Fruit fly (Drosophila melanogaster) whole organism, embryonic: ENCODE data around the gene Gnf1.

Experiments used
- Ada2b ChIP-seq: fragments of 200-800 bp; sonication (Bioruptor generic); IDR thresholded peaks from 2 replicates; pipeline ENCODE4 v1.3.6; 2022; ENCODE audit warnings: missing biosample characterization, missing genetic modification characterization
- Atf3 ChIP-seq: fragments of 200-800 bp; sonication (Bioruptor generic); optimal IDR thresholded peaks from 3 replicates; lab custom pipeline; 2016; ENCODE audit warnings: missing biosample characterization, missing genetic modification characterization
- Atf6 ChIP-seq: fragments of 200-800 bp; sonication (Bioruptor generic); IDR thresholded peaks from 2 replicates; pipeline ENCODE4 v1.3.6; 2022; ENCODE audit warnings: missing biosample characterization, missing genetic modification characterization
- CG10543 ChIP-seq: fragments of 200-800 bp; sonication (Bioruptor generic); optimal IDR thresholded peaks from 3 replicates; lab custom pipeline; 2017; ENCODE audit warnings: missing biosample characterization, mild to moderate bottlenecking, missing genetic modification characterization, moderate library complexity
- CG10565 ChIP-seq: fragments of 200-800 bp; sonication (Bioruptor generic); optimal IDR thresholded peaks from 3 replicates; lab custom pipeline; 2016; ENCODE audit warnings: missing biosample characterization, mild to moderate bottlenecking, missing genetic modification characterization
- CG10979 ChIP-seq: fragments of 200-800 bp; sonication (Bioruptor generic); optimal IDR thresholded peaks from 2 replicates; lab custom pipeline; 2018; ENCODE audit warnings: missing biosample characterization, mild to moderate bottlenecking, missing genetic modification characterization, moderate library complexity
- CG12236 ChIP-seq: fragments of 200-800 bp; sonication (Bioruptor generic); optimal IDR thresholded peaks from 2 replicates; lab custom pipeline; 2016; ENCODE audit warnings: missing biosample characterization, missing genetic modification characterization
- CG13775 ChIP-seq: fragments of 200-800 bp; sonication (Bioruptor generic); optimal IDR thresholded peaks from 3 replicates; lab custom pipeline; 2017; ENCODE audit warnings: missing biosample characterization, mild to moderate bottlenecking, missing genetic modification characterization
- CG13894 ChIP-seq: fragments of 200-800 bp; sonication (Bioruptor generic); optimal IDR thresholded peaks from 3 replicates; lab custom pipeline; 2018; ENCODE audit warnings: missing biosample characterization, mild to moderate bottlenecking, missing genetic modification characterization, moderate library complexity
- CG15696 ChIP-seq: fragments of 200-800 bp; sonication (Bioruptor generic); optimal IDR thresholded peaks from 2 replicates; lab custom pipeline; 2019; ENCODE audit warnings: missing biosample characterization, mild to moderate bottlenecking, missing genetic modification characterization, moderate library complexity
- CG16863 ChIP-seq: fragments of 200-800 bp; sonication (Bioruptor generic); optimal IDR thresholded peaks from 3 replicates; lab custom pipeline; 2016; ENCODE audit warnings: missing biosample characterization, missing genetic modification characterization
- CG17186 ChIP-seq: fragments of 200-800 bp; sonication (Bioruptor generic); optimal IDR thresholded peaks from 3 replicates; lab custom pipeline; 2017; ENCODE audit warnings: missing biosample characterization, missing genetic modification reagents, missing genetic modification characterization
- CG18599 ChIP-seq: fragments of 200-800 bp; sonication (Bioruptor generic); optimal IDR thresholded peaks from 3 replicates; lab custom pipeline; 2017; ENCODE audit warnings: missing biosample characterization, missing genetic modification characterization, mild to moderate bottlenecking, moderate library complexity, missing genetic modification reagents
- CG18619 ChIP-seq: fragments of 200-800 bp; sonication (Bioruptor generic); optimal IDR thresholded peaks from 3 replicates; lab custom pipeline; 2017; ENCODE audit warnings: missing biosample characterization, mild to moderate bottlenecking, missing genetic modification characterization
- CG3726 ChIP-seq: fragments of 200-800 bp; sonication (Bioruptor generic); IDR thresholded peaks from 3 replicates; pipeline ENCODE4, ENCODE4 v1.3.6; 2022; ENCODE audit warnings: missing biosample characterization, missing genetic modification characterization
- CG4360 ChIP-seq: fragments of 200-800 bp; sonication (Bioruptor generic); IDR thresholded peaks from 2 replicates; pipeline ENCODE4 v1.3.6; 2022; ENCODE audit warnings: missing biosample characterization, missing genetic modification characterization
- CG4730 ChIP-seq: fragments of 200-800 bp; sonication (Bioruptor generic); IDR thresholded peaks from 2 replicates; pipeline ENCODE4 v1.3.6; 2022; ENCODE audit warnings: missing biosample characterization, missing genetic modification characterization
- CG5953 ChIP-seq: fragments of 200-800 bp; sonication (Bioruptor generic); IDR thresholded peaks from 2 replicates; pipeline ENCODE4 v1.3.6; 2022; ENCODE audit warnings: missing biosample characterization, missing genetic modification characterization
- CG7786 ChIP-seq: fragments of 200-800 bp; sonication (Bioruptor generic); optimal IDR thresholded peaks from 2 replicates; lab custom pipeline; 2016; ENCODE audit warnings: missing biosample characterization, missing genetic modification characterization
- CG7987 ChIP-seq: fragments of 200-800 bp; sonication (Bioruptor generic); optimal IDR thresholded peaks from 2 replicates; lab custom pipeline; 2018; ENCODE audit warnings: missing biosample characterization, mild to moderate bottlenecking, missing genetic modification characterization, moderate library complexity
- Drgx ChIP-seq: fragments of 200-800 bp; sonication (Bioruptor generic); IDR thresholded peaks from 2 replicates; pipeline ENCODE4 v1.3.6; 2022; ENCODE audit warnings: missing biosample characterization, missing genetic modification characterization
- HLH54F ChIP-seq: fragments of 200-800 bp; sonication (Bioruptor generic); optimal IDR thresholded peaks from 3 replicates; lab custom pipeline; 2016; ENCODE audit warnings: missing biosample characterization, missing genetic modification characterization
- Hr78 ChIP-seq, 2 experiments: fragments of 200-800 bp in 1 of 2; fragments of >200 bp in 1 of 2; sonication (Bioruptor generic) in 1 of 2; optimal IDR thresholded peaks; 2 replicates each; lab custom pipeline; 2017 to 2019; ENCODE audit warnings: missing biosample characterization in 2 of 2, missing genetic modification characterization in 2 of 2, mild to moderate bottlenecking in 1 of 2, moderate library complexity in 1 of 2
- Kr ChIP-seq: fragments of 200-800 bp; sonication (Bioruptor generic); optimal IDR thresholded peaks from 2 replicates; lab custom pipeline; 2017; ENCODE audit warnings: missing biosample characterization, mild to moderate bottlenecking, missing genetic modification characterization
- MBD-R2 ChIP-seq: fragments of 200-800 bp; sonication (Bioruptor generic); IDR thresholded peaks from 2 replicates; pipeline ENCODE4 v1.3.6; 2022; ENCODE audit warnings: missing biosample characterization, missing genetic modification characterization
- Meics ChIP-seq: fragments of 200-800 bp; sonication (Bioruptor generic); optimal IDR thresholded peaks from 2 replicates; lab custom pipeline; 2017; ENCODE audit warnings: missing biosample characterization, mild to moderate bottlenecking, missing genetic modification characterization
- NC2α ChIP-seq: fragments of 200-800 bp; sonication (Bioruptor generic); optimal IDR thresholded peaks from 2 replicates; lab custom pipeline; 2016; ENCODE audit warnings: missing biosample characterization, missing genetic modification characterization
- Nf-YC ChIP-seq: fragments of 200-800 bp; optimal IDR thresholded peaks from 3 replicates; lab custom pipeline; 2019; ENCODE audit warnings: missing biosample characterization, mild to moderate bottlenecking, missing genetic modification characterization, moderate library complexity
- Sry-β ChIP-seq: fragments of 200-800 bp; sonication (Bioruptor generic); optimal IDR thresholded peaks from 2 replicates; lab custom pipeline; 2018; ENCODE audit warnings: missing biosample characterization, mild to moderate bottlenecking, missing genetic modification characterization, moderate library complexity
- ash1 ChIP-seq: fragments of 200-800 bp; sonication (Bioruptor generic); optimal IDR thresholded peaks from 2 replicates; lab custom pipeline; 2018; ENCODE audit warnings: missing biosample characterization, mild to moderate bottlenecking, missing genetic modification characterization
- bsh ChIP-seq, 2 experiments: fragments of 200-800 bp; sonication (Bioruptor generic); optimal IDR thresholded peaks; 2 replicates each; lab custom pipeline; 2017 to 2018; ENCODE audit warnings: mild to moderate bottlenecking in 2 of 2, missing biosample characterization in 2 of 2, missing genetic modification characterization in 2 of 2, moderate library complexity in 1 of 2
- chinmo ChIP-seq: fragments of 200-800 bp; sonication (Bioruptor generic); IDR thresholded peaks from 4 replicates; pipeline ENCODE4 v1.3.6; 2022; ENCODE audit warnings: missing biosample characterization, missing genetic modification characterization; ENCODE audit not compliant: partially characterized antibody
- chn ChIP-seq: fragments of 200-800 bp; sonication (Bioruptor generic); optimal IDR thresholded peaks from 2 replicates; lab custom pipeline; 2016; ENCODE audit warnings: missing biosample characterization, missing genetic modification characterization
- esg ChIP-seq: fragments of 200-800 bp; sonication (Bioruptor generic); conservative IDR thresholded peaks from 2 replicates; pipeline ENCODE4 v1.3.6; 2022; ENCODE audit warnings: missing biosample characterization, missing genetic modification characterization
- ftz-f1 ChIP-seq: fragments of 200-800 bp; sonication (Bioruptor generic); optimal IDR thresholded peaks from 2 replicates; lab custom pipeline; 2016; ENCODE audit warnings: missing biosample characterization, missing genetic modification characterization
- gfzf ChIP-seq: fragments of 200-800 bp; sonication (Bioruptor generic); optimal IDR thresholded peaks from 2 replicates; lab custom pipeline; 2016; ENCODE audit warnings: missing biosample characterization, mild to moderate bottlenecking, missing genetic modification characterization, moderate library complexity
- klu ChIP-seq: fragments of 200-800 bp; sonication (Bioruptor generic); IDR thresholded peaks from 2 replicates; pipeline ENCODE4 v1.3.6; 2022; ENCODE audit warnings: missing biosample characterization, missing genetic modification characterization
- lov ChIP-seq, 2 experiments: fragments of 200-800 bp in 1 of 2; fragments of >200 bp in 1 of 2; sonication (Bioruptor generic) in 1 of 2; IDR thresholded peaks in 1 of 2; optimal IDR thresholded peaks in 1 of 2; 2 replicates in 1 of 2; 3 replicates in 1 of 2; pipeline versions ENCODE4 v1.3.6 to Lab custom; 2017 to 2022; ENCODE audit warnings: missing biosample characterization in 1 of 2, missing genetic modification characterization in 1 of 2
- nerfin-1 ChIP-seq: fragments of 200-800 bp; sonication (Bioruptor generic); optimal IDR thresholded peaks from 3 replicates; lab custom pipeline; 2019; ENCODE audit warnings: missing biosample characterization, mild to moderate bottlenecking, missing genetic modification characterization, moderate library complexity
- nom ChIP-seq: fragments of 200-800 bp; sonication (Bioruptor generic); optimal IDR thresholded peaks from 2 replicates; lab custom pipeline; 2017; ENCODE audit warnings: missing biosample characterization, missing genetic modification characterization, mild to moderate bottlenecking, moderate library complexity, missing genetic modification reagents
- otp ChIP-seq: fragments of 200-800 bp; sonication (Bioruptor generic); IDR thresholded peaks from 3 replicates; pipeline ENCODE4, ENCODE4 v1.3.6; 2022; ENCODE audit warnings: missing biosample characterization, missing genetic modification characterization
- pfk ChIP-seq: fragments of 200-800 bp; sonication (Bioruptor generic); optimal IDR thresholded peaks from 2 replicates; lab custom pipeline; 2018; ENCODE audit warnings: missing biosample characterization, mild to moderate bottlenecking, missing genetic modification characterization, moderate library complexity
- schlank ChIP-seq: fragments of 200-800 bp; sonication (Bioruptor generic); optimal IDR thresholded peaks from 2 replicates; lab custom pipeline; 2018; ENCODE audit warnings: missing biosample characterization, mild to moderate bottlenecking, missing genetic modification characterization
- sd ChIP-seq: fragments of 200-800 bp; sonication (Bioruptor generic); optimal IDR thresholded peaks from 3 replicates; lab custom pipeline; 2018; ENCODE audit warnings: missing biosample characterization, mild to moderate bottlenecking, missing genetic modification characterization, moderate library complexity
- seq ChIP-seq: fragments of 200-800 bp; sonication (Bioruptor generic); IDR thresholded peaks from 2 replicates; pipeline ENCODE4 v1.3.6; 2022; ENCODE audit warnings: missing biosample characterization, missing genetic modification characterization
- sima ChIP-seq: fragments of 200-800 bp; sonication (Bioruptor generic); optimal IDR thresholded peaks from 2 replicates; lab custom pipeline; 2016; ENCODE audit warnings: missing biosample characterization, missing genetic modification characterization
- sisA ChIP-seq: fragments of 200-800 bp; sonication (Bioruptor generic); IDR thresholded peaks from 2 replicates; pipeline ENCODE4 v1.3.6; 2022; ENCODE audit warnings: missing biosample characterization, missing genetic modification characterization
- unpg ChIP-seq: fragments of 200-800 bp; sonication (Bioruptor generic); optimal IDR thresholded peaks from 3 replicates; lab custom pipeline; 2018; ENCODE audit warnings: missing biosample characterization, mild to moderate bottlenecking, missing genetic modification characterization, moderate library complexity

Gnf1 gene

DNA sequence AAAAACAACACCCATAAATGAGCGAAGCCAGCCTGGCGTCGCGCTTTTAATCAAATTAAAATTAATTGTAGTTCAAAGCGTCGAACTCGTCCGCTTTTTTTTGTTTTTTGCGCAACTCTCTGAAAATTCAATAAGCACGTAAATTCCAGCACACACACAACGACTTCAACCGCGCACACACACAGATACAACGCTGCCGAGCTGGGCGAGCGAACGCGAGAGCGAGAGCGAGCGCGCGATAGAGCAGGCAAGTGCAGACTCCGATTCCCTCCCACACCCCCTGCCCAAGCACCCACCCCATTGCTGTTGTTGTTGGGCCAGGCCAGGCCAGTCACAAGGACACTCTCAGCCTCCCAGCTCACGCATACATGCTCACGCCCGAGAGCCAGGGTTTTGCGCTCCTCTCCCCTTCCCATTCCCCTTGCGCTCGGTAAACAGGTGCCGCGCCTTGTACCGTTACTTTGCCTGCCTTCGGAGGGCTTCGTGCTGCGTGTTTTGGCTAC lies 4.5 kb downstream of the Gnf1 start (continued):
- TF ChIP-seq CG4360 (peak; percentile 92), sisA (GFP tag; lab: Robert Waterston, UW) (peak; percentile 12; the same call in 1 of the 2 replicates), ash1 (GFP tag; lab: Kevin White, UChicago) (peak; percentile 69), CG7786 (GFP tag; lab: Kevin White, UChicago) (no peak), CG18619 (GFP tag; lab: Kevin White, UChicago) (no peak), nom (GFP tag; lab: Kevin White, UChicago) (peak; percentile 7), Hr78 (GFP tag; optimal IDR thresholded peaks at IDR 0.05; lab: Kevin White, UChicago) (no peak), chn (GFP tag; lab: Kevin White, UChicago) (peak; percentile 48), CG3726 (no peak), CG18599 (GFP tag; lab: Kevin White, UChicago) (peak; percentile 43), CG13894 (tag; lab: Kevin White, UChicago) (peak; percentile 19), CG10543 (GFP tag; lab: Kevin White, UChicago) (peak; percentile 51), Sry-β (GFP tag; lab: Kevin White, UChicago) (no peak), Nf-YC (no peak), lov (optimal IDR thresholded peaks at IDR 0.05; lab: Kevin White, UChicago) (no peak), lov (GFP tag; IDR thresholded peaks at IDR 0.05; lab: Robert Waterston, UW) (0 out of 3 replicates have a peak, but pooled peaks have one; percentile 35), CG13775 (GFP tag; lab: Kevin White, UChicago) (no peak), sd (peak; percentile 94), Meics (GFP tag; lab: Kevin White, UChicago) (no peak), unpg (GFP tag; lab: Kevin White, UChicago) (no peak), ftz-f1 (peak; percentile 41), CG10565 (GFP tag; lab: Kevin White, UChicago) (no peak), CG7987 (GFP tag; lab: Kevin White, UChicago) (peak; percentile 3), chinmo (peak; percentile 70; the same call in 1 of the 4 replicates), bsh (GFP tag; optimal IDR thresholded peaks at IDR 0.05; lab: Kevin White, UChicago) (no peak), klu (GFP tag; lab: Robert Waterston, UW) (no peak), otp (GFP tag; lab: Robert Waterston, UW) (0 out of 3 replicates have a peak, but pooled peaks have one; percentile 29), CG15696 (tag; lab: Kevin White, UChicago) (no peak), schlank (tag; lab: Kevin White, UChicago) (peak; percentile 18), Kr (no peak), Atf6 (GFP tag; lab: Robert Waterston, UW) (0 out of 2 replicates have a peak, but pooled peaks have one; percentile 9), NC2α (no peak), CG4730 (GFP tag; lab: Robert Waterston, UW) (0 out of 2 replicates have a peak, but pooled peaks have one; percentile 7), nerfin-1 (tag; lab: Kevin White, UChicago) (peak; percentile 98), CG16863 (GFP tag; lab: Kevin White, UChicago) (no peak), seq (GFP tag; lab: Robert Waterston, UW) (no peak; the same call in 1 of the 2 replicates), Atf3 (GFP tag; lab: Kevin White, UChicago) (no peak), Ada2b (0 out of 2 replicates have a peak, but pooled peaks have one; percentile 4), sima (GFP tag; lab: Kevin White, UChicago) (no peak), CG5953 (GFP tag; lab: Robert Waterston, UW) (0 out of 2 replicates have a peak, but pooled peaks have one; percentile 17), MBD-R2 (GFP tag; lab: Robert Waterston, UW) (peak; percentile 20; the same call in 1 of the 2 replicates), CG17186 (GFP tag; lab: Kevin White, UChicago) (no peak), CG12236 (GFP tag; lab: Kevin White, UChicago) (no peak), gfzf (GFP tag; lab: Kevin White, UChicago) (no peak), CG10979 (no peak), HLH54F (GFP tag; lab: Kevin White, UChicago) (no peak), esg (GFP tag; lab: Robert Waterston, UW) (0 out of 2 replicates have a peak, but pooled peaks have one; percentile 12), pfk (GFP tag; lab: Kevin White, UChicago) (no peak), Drgx (peak; percentile 35; the same call in 1 of the 2 replicates)
